Worm (Caenorhabditis elegans) whole organism, mixed stage, embryonic: ENCODE data around the gene F55B11.2.

Source experiments
- M03D4.4 ChIP-seq: sonication (generic microtip); optimal IDR thresholded peaks from 2 replicates; lab custom pipeline; 2017; ENCODE audit warnings: mild to moderate bottlenecking, missing genetic modification characterization, missing compliant biosample characterization
- bed-3 ChIP-seq: fragments of 200-800 bp; sonication (Bioruptor generic); optimal IDR thresholded peaks from 3 replicates; lab custom pipeline; 2018; ENCODE audit warnings: mild to moderate bottlenecking, missing genetic modification characterization, moderate library complexity, missing compliant biosample characterization
- blmp-1 ChIP-seq: fragments of 150-350 bp; optimal IDR thresholded peaks from 2 replicates; lab custom pipeline; 2014; ENCODE audit warnings: missing biosample characterization, missing genetic modification characterization
- ceh-39 ChIP-seq: fragments of 150-350 bp; optimal IDR thresholded peaks from 2 replicates; lab custom pipeline; 2014; ENCODE audit warnings: missing biosample characterization, missing genetic modification characterization
- ceh-43 ChIP-seq: fragments of 200-800 bp; sonication (Bioruptor generic); optimal IDR thresholded peaks from 2 replicates; lab custom pipeline; 2018; ENCODE audit warnings: mild to moderate bottlenecking, missing genetic modification characterization, moderate library complexity, missing compliant biosample characterization
- ces-1 ChIP-seq: fragments of 150-350 bp; optimal IDR thresholded peaks from 2 replicates; lab custom pipeline; 2014; ENCODE audit warnings: missing biosample characterization, missing genetic modification reagents, missing genetic modification characterization
- cnd-1 ChIP-seq: fragments of 200-800 bp; sonication (Bioruptor generic); optimal IDR thresholded peaks from 2 replicates; lab custom pipeline; 2018; ENCODE audit warnings: mild to moderate bottlenecking, missing genetic modification characterization, missing compliant biosample characterization
- drap-1 ChIP-seq: fragments of 200-800 bp; sonication (Bioruptor generic); optimal IDR thresholded peaks from 3 replicates; lab custom pipeline; 2018; ENCODE audit warnings: mild to moderate bottlenecking, missing genetic modification characterization, missing compliant biosample characterization
- elt-1 ChIP-seq: sonication (generic microtip); optimal IDR thresholded peaks from 2 replicates; lab custom pipeline; 2017; ENCODE audit warnings: missing genetic modification characterization, mild to moderate bottlenecking, missing compliant biosample characterization, antibody characterized with exemption, moderate library complexity, borderline replicate concordance; ENCODE audit not compliant: insufficient read depth
- elt-3 ChIP-seq: fragments of 150-350 bp; optimal IDR thresholded peaks from 2 replicates; lab custom pipeline; 2014; ENCODE audit warnings: missing biosample characterization, missing genetic modification characterization
- flh-1 ChIP-seq: fragments of 200-800 bp; sonication (Bioruptor generic); optimal IDR thresholded peaks from 2 replicates; lab custom pipeline; 2018; ENCODE audit warnings: mild to moderate bottlenecking, missing genetic modification characterization, moderate library complexity, missing compliant biosample characterization
- ham-2 ChIP-seq: fragments of 200-800 bp; sonication (Bioruptor generic); optimal IDR thresholded peaks from 2 replicates; lab custom pipeline; 2018; ENCODE audit warnings: mild to moderate bottlenecking, missing genetic modification characterization, missing compliant biosample characterization
- hlh-1 ChIP-seq: fragments of 150-350 bp; optimal IDR thresholded peaks from 2 replicates; lab custom pipeline; 2014; ENCODE audit warnings: missing biosample characterization, missing genetic modification reagents, missing genetic modification characterization
- lin-32 ChIP-seq: fragments of 200-800 bp; sonication (Bioruptor generic); optimal IDR thresholded peaks from 2 replicates; lab custom pipeline; 2018; ENCODE audit warnings: mild to moderate bottlenecking, missing genetic modification characterization, missing compliant biosample characterization
- lsy-2 ChIP-seq: fragments of 150-350 bp; optimal IDR thresholded peaks from 2 replicates; lab custom pipeline; 2014; ENCODE audit warnings: missing biosample characterization, missing genetic modification characterization
- mab-5 ChIP-seq: fragments of 150-350 bp; optimal IDR thresholded peaks from 2 replicates; lab custom pipeline; 2014; ENCODE audit warnings: missing biosample characterization, missing genetic modification characterization
- mep-1 ChIP-seq: fragments of 150-350 bp; optimal IDR thresholded peaks from 2 replicates; lab custom pipeline; 2017; ENCODE audit warnings: missing biosample characterization, missing genetic modification reagents, missing genetic modification characterization, inconsistent platforms
- mls-2 ChIP-seq: sonication (generic microtip); optimal IDR thresholded peaks from 2 replicates; lab custom pipeline; 2016; ENCODE audit warnings: mild to moderate bottlenecking, missing genetic modification characterization, moderate library complexity, missing compliant biosample characterization
- nhr-2 ChIP-seq: fragments of 150-350 bp; optimal IDR thresholded peaks from 2 replicates; lab custom pipeline; 2014; ENCODE audit warnings: missing biosample characterization, missing genetic modification characterization
- nhr-237 ChIP-seq: fragments of 150-350 bp; optimal IDR thresholded peaks from 2 replicates; lab custom pipeline; 2014; ENCODE audit warnings: missing biosample characterization, missing genetic modification characterization
- nhr-76 ChIP-seq: sonication (generic microtip); optimal IDR thresholded peaks from 2 replicates; lab custom pipeline; 2017; ENCODE audit warnings: missing biosample characterization, missing genetic modification characterization
- pha-4 ChIP-seq: fragments of 150-350 bp; optimal IDR thresholded peaks from 2 replicates; lab custom pipeline; 2018; ENCODE audit warnings: missing biosample characterization, missing genetic modification reagents, missing genetic modification characterization
- sem-2 ChIP-seq: fragments of 200-800 bp; sonication (Bioruptor generic); optimal IDR thresholded peaks from 2 replicates; lab custom pipeline; 2018; ENCODE audit warnings: mild to moderate bottlenecking, missing genetic modification characterization, missing compliant biosample characterization
- snpc-4 ChIP-seq: fragments of 150-350 bp; optimal IDR thresholded peaks from 2 replicates; lab custom pipeline; 2014; ENCODE audit warnings: missing biosample characterization, missing genetic modification characterization
- sptf-1 ChIP-seq: sonication (generic microtip); optimal IDR thresholded peaks from 2 replicates; lab custom pipeline; 2017; ENCODE audit warnings: mild to moderate bottlenecking, missing genetic modification characterization, moderate library complexity, missing compliant biosample characterization
- tbx-8 ChIP-seq: fragments of 200-800 bp; sonication (Bioruptor generic); optimal IDR thresholded peaks from 2 replicates; lab custom pipeline; 2018; ENCODE audit warnings: mild to moderate bottlenecking, missing genetic modification characterization, moderate library complexity, missing compliant biosample characterization
- unc-120 ChIP-seq: sonication (generic microtip); optimal IDR thresholded peaks from 2 replicates; lab custom pipeline; 2017; ENCODE audit warnings: missing genetic modification characterization, missing compliant biosample characterization; ENCODE audit not compliant: poor library complexity, severe bottlenecking
- zip-8 ChIP-seq: fragments of 150-350 bp; optimal IDR thresholded peaks from 2 replicates; lab custom pipeline; 2014; ENCODE audit warnings: missing biosample characterization, missing genetic modification characterization
- ztf-11 ChIP-seq: fragments of 150-350 bp; optimal IDR thresholded peaks from 2 replicates; lab custom pipeline; 2014; ENCODE audit warnings: missing biosample characterization, missing genetic modification characterization

Gene F55B11.2

ce11 chrIV:14464065-14464567 is 41.0 kb upstream of the F55B11.2 start, which contains the start of gene dld-1 (continued):
- no peak for TF ChIP-seq cnd-1 (tag; lab: Kevin White, UChicago)

DNA sequence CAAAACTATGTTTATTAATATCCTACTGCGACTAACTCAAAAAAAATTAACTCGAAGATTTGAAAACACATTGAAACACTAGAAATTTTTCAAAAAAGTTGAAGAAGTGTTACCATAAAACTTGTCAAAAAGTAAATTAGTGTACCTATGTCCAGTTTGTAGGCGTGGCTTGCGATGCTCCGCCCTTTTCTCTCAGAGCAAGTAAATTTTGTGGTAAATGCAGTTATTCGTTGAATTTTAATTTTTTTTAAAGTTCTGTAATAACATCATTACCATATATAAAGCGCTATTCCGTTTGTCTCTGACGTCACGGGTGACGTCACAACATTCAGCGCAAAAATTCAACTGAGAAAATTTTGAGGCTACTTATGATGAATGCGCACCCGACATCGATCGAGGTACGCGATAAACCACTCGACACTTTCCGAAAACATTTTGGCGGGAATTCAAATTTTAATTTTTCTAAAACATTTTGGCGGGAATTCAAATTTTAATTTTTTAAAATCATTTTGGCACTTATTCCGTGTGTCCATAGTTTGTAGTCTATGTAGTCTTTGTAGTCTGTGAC is 37.7 kb upstream of the F55B11.2 start:
- peak; percentile 11 for TF ChIP-seq zip-8

ce11 chrIV:14456667-14457066 is 33.6 kb upstream of the F55B11.2 start, which contains the start of gene nspg-9:
Gene nspg-9 (plus strand): TSS chrIV:14456900.
- no peak for TF ChIP-seq nhr-2
- no peak for TF ChIP-seq hlh-1 (tag; lab: Kevin White, UChicago)
- no peak for TF ChIP-seq drap-1 (GFP tag; lab: Kevin White, UChicago)
- TF ChIP-seq, all 35 proteins: peak for 0

ce11 chrIV:14445191-14445795 is 22.2 kb upstream of the F55B11.2 start:
- TF ChIP-seq pha-4 (tag; lab: Kevin White, UChicago) (no peak), sem-2 (GFP tag; lab: Kevin White, UChicago) (no peak), nhr-237 (no peak), mab-5 (no peak), mep-1 (tag; lab: Kevin White, UChicago) (no peak), ztf-11 (tag; lab: Kevin White, UChicago) (no peak), zip-8 (no peak), unc-120 (tag; lab: Kevin White, UChicago) (no peak), bed-3 (GFP tag; lab: Kevin White, UChicago) (no peak), ces-1 (no peak)

- TF ChIP-seq tbx-8 (GFP tag; lab: Kevin White, UChicago) (no peak), drap-1 (GFP tag; lab: Kevin White, UChicago) (no peak), cnd-1 (tag; lab: Kevin White, UChicago) (no peak), sem-2 (GFP tag; lab: Kevin White, UChicago) (no peak), elt-3 (tag; lab: Kevin White, UChicago) (no peak), ham-2 (GFP tag; lab: Kevin White, UChicago) (no peak), hlh-1 (tag; lab: Kevin White, UChicago) (no peak), ceh-39 (tag; lab: Kevin White, UChicago) (no peak), ceh-43 (GFP tag; lab: Kevin White, UChicago) (no peak), mab-5 (no peak), elt-1 (tag; lab: Kevin White, UChicago) (no peak), bed-3 (GFP tag; lab: Kevin White, UChicago) (no peak), M03D4.4 (tag; lab: Kevin White, UChicago) (no peak)
Observed at ce11 chrIV:14444077-14444476, 21.0 kb upstream of the F55B11.2 start, which contains the start of gene tra-3. Gene tra-3 (minus strand): TSS chrIV:14444183.

- no peak for TF ChIP-seq ces-1
- TF ChIP-seq snpc-4 (tag; lab: Kevin White, UChicago): no peak
- no peak for TF ChIP-seq flh-1 (GFP tag; lab: Kevin White, UChicago)
- TF ChIP-seq lin-32 (GFP tag; lab: Kevin White, UChicago): no peak
- no peak for TF ChIP-seq blmp-1 (tag; lab: Kevin White, UChicago)
- TF ChIP-seq elt-3 (tag; lab: Kevin White, UChicago): no peak
Observed at ce11 chrIV:14437391-14437790, 14.3 kb upstream of the F55B11.2 start.

ce11 chrIV:14435902-14436301 is 12.8 kb upstream of the F55B11.2 start:
- TF ChIP-seq bed-3 (GFP tag; lab: Kevin White, UChicago) (no peak), nhr-76 (tag; lab: Kevin White, UChicago) (no peak), flh-1 (GFP tag; lab: Kevin White, UChicago) (no peak), pha-4 (tag; lab: Kevin White, UChicago) (no peak), unc-120 (tag; lab: Kevin White, UChicago) (no peak), tbx-8 (GFP tag; lab: Kevin White, UChicago) (no peak), lsy-2 (tag; lab: Kevin White, UChicago) (no peak), nhr-2 (no peak), sptf-1 (no peak), mls-2 (tag; lab: Kevin White, UChicago) (no peak), ceh-43 (GFP tag; lab: Kevin White, UChicago) (no peak), drap-1 (GFP tag; lab: Kevin White, UChicago) (no peak)
